Fruit fly (Drosophila melanogaster) whole organism, embryonic: Measurements from ENCODE around the gene rdo.
A peak's percentile ranks its signal among the peaks of the same experiment; 100 is the strongest.

Experiments
- Adf1 ChIP-seq: fragments of 200-800 bp; sonication (Bioruptor generic); IDR thresholded peaks from 2 replicates; pipeline ENCODE4 v1.3.6; 2022; ENCODE audit warnings: missing biosample characterization, missing genetic modification characterization
- Atf3 ChIP-seq: fragments of 200-800 bp; sonication (Bioruptor generic); optimal IDR thresholded peaks from 3 replicates; lab custom pipeline; 2016; ENCODE audit warnings: missing biosample characterization, missing genetic modification characterization
- Bgb ChIP-seq: fragments of 200-800 bp; sonication (Bioruptor generic); IDR thresholded peaks from 2 replicates; pipeline ENCODE4 v1.3.6; 2022; ENCODE audit warnings: missing biosample characterization, missing genetic modification characterization; ENCODE audit not compliant: partially characterized antibody
- CG10274 ChIP-seq: fragments of 200-800 bp; sonication (Bioruptor generic); optimal IDR thresholded peaks from 3 replicates; lab custom pipeline; 2017; ENCODE audit warnings: missing biosample characterization, mild to moderate bottlenecking, missing genetic modification characterization
- CG10431 ChIP-seq: fragments of 200-800 bp; sonication (Bioruptor generic); optimal IDR thresholded peaks from 3 replicates; lab custom pipeline; 2018; ENCODE audit warnings: missing biosample characterization, mild to moderate bottlenecking, missing genetic modification characterization
- CG10959 ChIP-seq: fragments of 200-800 bp; sonication (Bioruptor generic); IDR thresholded peaks from 2 replicates; pipeline ENCODE4 v1.3.6; 2022; ENCODE audit warnings: missing biosample characterization, missing genetic modification characterization
- CG10979 ChIP-seq: fragments of 200-800 bp; sonication (Bioruptor generic); optimal IDR thresholded peaks from 2 replicates; lab custom pipeline; 2018; ENCODE audit warnings: missing biosample characterization, mild to moderate bottlenecking, missing genetic modification characterization, moderate library complexity
- CG11247 ChIP-seq: fragments of 200-800 bp; sonication (Bioruptor generic); IDR thresholded peaks from 2 replicates; pipeline ENCODE4 v1.3.6; 2022; ENCODE audit warnings: missing biosample characterization, missing genetic modification characterization
- CG1233 ChIP-seq: fragments of 200-800 bp; sonication (Bioruptor generic); optimal IDR thresholded peaks from 4 replicates; lab custom pipeline; 2018; ENCODE audit warnings: missing biosample characterization, mild to moderate bottlenecking, missing genetic modification characterization
- CG12659 ChIP-seq: fragments of 200-800 bp; sonication (Bioruptor generic); optimal IDR thresholded peaks from 3 replicates; lab custom pipeline; 2017; ENCODE audit warnings: mild to moderate bottlenecking, missing biosample characterization, missing genetic modification reagents, missing genetic modification characterization
- CG14667 ChIP-seq: fragments of 200-800 bp; sonication (Bioruptor generic); IDR thresholded peaks from 2 replicates; pipeline ENCODE4 v1.3.6; 2022; ENCODE audit warnings: missing biosample characterization, missing genetic modification characterization
- CG15601 ChIP-seq: fragments of 200-800 bp; sonication (Bioruptor generic); optimal IDR thresholded peaks from 3 replicates; lab custom pipeline; 2019; ENCODE audit warnings: missing biosample characterization, mild to moderate bottlenecking, missing genetic modification characterization, moderate library complexity
- CG16779 ChIP-seq: fragments of 200-800 bp; sonication (Bioruptor generic); IDR thresholded peaks from 2 replicates; pipeline ENCODE4 v1.3.6; 2022; ENCODE audit warnings: missing biosample characterization, missing genetic modification characterization
- CG31365 ChIP-seq: fragments of 200-800 bp; sonication (Bioruptor generic); optimal IDR thresholded peaks from 2 replicates; lab custom pipeline; 2018; ENCODE audit warnings: missing biosample characterization, mild to moderate bottlenecking, missing genetic modification characterization
- CG3838 ChIP-seq: fragments of 200-800 bp; sonication (Bioruptor generic); optimal IDR thresholded peaks from 3 replicates; lab custom pipeline; 2016; ENCODE audit warnings: missing biosample characterization, missing genetic modification characterization
- CG3847 ChIP-seq: fragments of 200-800 bp; sonication (Bioruptor generic); IDR thresholded peaks from 2 replicates; pipeline ENCODE4 v1.3.6; 2022; ENCODE audit warnings: missing biosample characterization, missing genetic modification characterization
- CG5180 ChIP-seq: fragments of 200-800 bp; sonication (Bioruptor generic); optimal IDR thresholded peaks from 3 replicates; lab custom pipeline; 2017; ENCODE audit warnings: missing biosample characterization, missing genetic modification characterization, mild to moderate bottlenecking, moderate library complexity, missing genetic modification reagents
- CG5245 ChIP-seq: fragments of 200-800 bp; sonication (Bioruptor generic); optimal IDR thresholded peaks from 3 replicates; lab custom pipeline; 2016; ENCODE audit warnings: missing biosample characterization, missing genetic modification characterization
- CG8281 ChIP-seq: fragments of 200-800 bp; sonication (Bioruptor generic); optimal IDR thresholded peaks from 2 replicates; lab custom pipeline; 2018; ENCODE audit warnings: missing biosample characterization, mild to moderate bottlenecking, missing genetic modification characterization, moderate library complexity
- CG9609 ChIP-seq: fragments of 200-800 bp; sonication (Bioruptor generic); optimal IDR thresholded peaks from 3 replicates; lab custom pipeline; 2016; ENCODE audit warnings: missing biosample characterization, missing genetic modification characterization
- D19A ChIP-seq: fragments of 200-800 bp; optimal IDR thresholded peaks from 3 replicates; lab custom pipeline; 2019; ENCODE audit warnings: missing biosample characterization, mild to moderate bottlenecking, missing genetic modification characterization, moderate library complexity
- Dip2 ChIP-seq: fragments of 200-800 bp; sonication (Bioruptor generic); IDR thresholded peaks from 2 replicates; pipeline ENCODE4 v1.3.6; 2022; ENCODE audit warnings: missing biosample characterization, missing genetic modification characterization
- Eip74EF ChIP-seq, 2 experiments: fragments of 200-800 bp in 1 of 2; fragments of >200 bp in 1 of 2; sonication (Bioruptor generic) in 1 of 2; optimal IDR thresholded peaks; 2 replicates each; lab custom pipeline; 2017 to 2019; ENCODE audit warnings: missing biosample characterization in 2 of 2, missing genetic modification characterization in 2 of 2, mild to moderate bottlenecking in 1 of 2, moderate library complexity in 1 of 2
- Elba2 ChIP-seq: fragments of 200-800 bp; sonication (Bioruptor generic); optimal IDR thresholded peaks from 3 replicates; lab custom pipeline; 2016; ENCODE audit warnings: missing biosample characterization, missing genetic modification characterization
- HLH54F ChIP-seq: fragments of 200-800 bp; sonication (Bioruptor generic); optimal IDR thresholded peaks from 3 replicates; lab custom pipeline; 2016; ENCODE audit warnings: missing biosample characterization, missing genetic modification characterization
- HmgD ChIP-seq: fragments of 200-800 bp; sonication (Bioruptor generic); optimal IDR thresholded peaks from 3 replicates; lab custom pipeline; 2016; ENCODE audit warnings: missing biosample characterization, missing genetic modification characterization
- Hr3 ChIP-seq: fragments of 200-800 bp; sonication (Bioruptor generic); optimal IDR thresholded peaks from 3 replicates; lab custom pipeline; 2016; ENCODE audit warnings: missing biosample characterization, missing genetic modification characterization
- Jarid2 ChIP-seq: fragments of 200-800 bp; sonication (Bioruptor generic); optimal IDR thresholded peaks from 3 replicates; lab custom pipeline; 2017; ENCODE audit warnings: mild to moderate bottlenecking, missing biosample characterization, missing genetic modification reagents, missing genetic modification characterization
- Mes4 ChIP-seq: fragments of 200-800 bp; sonication (Bioruptor generic); optimal IDR thresholded peaks from 2 replicates; lab custom pipeline; 2016; ENCODE audit warnings: missing biosample characterization, missing genetic modification characterization
- Sry-δ ChIP-seq: fragments of 200-800 bp; sonication (Bioruptor generic); optimal IDR thresholded peaks from 2 replicates; lab custom pipeline; 2016; ENCODE audit warnings: missing biosample characterization, missing genetic modification characterization
- Vsx1 ChIP-seq: fragments of 200-800 bp; sonication (Bioruptor generic); optimal IDR thresholded peaks from 2 replicates; lab custom pipeline; 2017; ENCODE audit warnings: missing biosample characterization, mild to moderate bottlenecking, missing genetic modification characterization, missing genetic modification reagents
- aop ChIP-seq: fragments of 200-800 bp; sonication (Bioruptor generic); IDR thresholded peaks from 2 replicates; pipeline ENCODE4 v1.3.6; 2022; ENCODE audit warnings: missing biosample characterization, missing genetic modification characterization
- ase ChIP-seq: fragments of 200-800 bp; sonication (Bioruptor generic); IDR thresholded peaks from 3 replicates; pipeline ENCODE4 v1.3.6; 2022; ENCODE audit warnings: missing biosample characterization, missing genetic modification characterization
- bbx ChIP-seq: fragments of 200-800 bp; sonication (Bioruptor generic); IDR thresholded peaks from 2 replicates; pipeline ENCODE4 v1.3.6; 2022; ENCODE audit warnings: missing biosample characterization, missing genetic modification characterization; ENCODE audit not compliant: partially characterized antibody
- btn ChIP-seq: fragments of 200-800 bp; sonication (Bioruptor generic); optimal IDR thresholded peaks from 2 replicates; lab custom pipeline; 2016; ENCODE audit warnings: missing biosample characterization, missing genetic modification characterization
- croc ChIP-seq: fragments of 200-800 bp; sonication (Bioruptor generic); conservative IDR thresholded peaks from 3 replicates; pipeline ENCODE4 v1.3.6; 2022; ENCODE audit warnings: missing biosample characterization, missing genetic modification characterization
- ems ChIP-seq: fragments of 200-800 bp; sonication (Bioruptor generic); optimal IDR thresholded peaks from 3 replicates; lab custom pipeline; 2016; ENCODE audit warnings: missing biosample characterization, missing genetic modification characterization
- fru ChIP-seq: fragments of >200 bp; optimal IDR thresholded peaks from 2 replicates; lab custom pipeline; 2017
- lab ChIP-seq: fragments of 200-800 bp; sonication (Bioruptor generic); optimal IDR thresholded peaks from 3 replicates; lab custom pipeline; 2017; ENCODE audit warnings: missing biosample characterization, missing genetic modification characterization, mild to moderate bottlenecking, moderate library complexity, missing genetic modification reagents
- lov ChIP-seq, 2 experiments: fragments of 200-800 bp in 1 of 2; fragments of >200 bp in 1 of 2; sonication (Bioruptor generic) in 1 of 2; IDR thresholded peaks in 1 of 2; optimal IDR thresholded peaks in 1 of 2; 2 replicates in 1 of 2; 3 replicates in 1 of 2; pipeline versions ENCODE4 v1.3.6 to Lab custom; 2017 to 2022; ENCODE audit warnings: missing biosample characterization in 1 of 2, missing genetic modification characterization in 1 of 2
- mirr ChIP-seq: fragments of 200-800 bp; sonication (Bioruptor generic); optimal IDR thresholded peaks from 3 replicates; lab custom pipeline; 2018; ENCODE audit warnings: missing biosample characterization, mild to moderate bottlenecking, missing genetic modification characterization
- nom ChIP-seq: fragments of 200-800 bp; sonication (Bioruptor generic); optimal IDR thresholded peaks from 2 replicates; lab custom pipeline; 2017; ENCODE audit warnings: missing biosample characterization, missing genetic modification characterization, mild to moderate bottlenecking, moderate library complexity, missing genetic modification reagents
- ro ChIP-seq: fragments of 200-800 bp; sonication (Bioruptor generic); IDR thresholded peaks from 2 replicates; pipeline ENCODE4 v1.3.6; 2022; ENCODE audit warnings: missing biosample characterization, missing genetic modification characterization
- sens-2 ChIP-seq: fragments of 200-800 bp; sonication (Bioruptor generic); IDR thresholded peaks from 2 replicates; pipeline ENCODE4 v1.3.6; 2022; ENCODE audit warnings: missing biosample characterization, missing genetic modification characterization
- shn ChIP-seq: fragments of 200-800 bp; sonication (Bioruptor generic); optimal IDR thresholded peaks from 3 replicates; lab custom pipeline; 2016; ENCODE audit warnings: missing biosample characterization, missing genetic modification characterization
- sim ChIP-seq: fragments of 200-800 bp; sonication (Bioruptor generic); IDR thresholded peaks from 2 replicates; pipeline ENCODE4 v1.3.6; 2022; ENCODE audit warnings: missing biosample characterization, missing genetic modification characterization
- sna ChIP-seq: fragments of 200-800 bp; sonication (Bioruptor generic); IDR thresholded peaks from 2 replicates; pipeline ENCODE4 v1.3.6; 2022; ENCODE audit warnings: missing biosample characterization, missing genetic modification characterization; ENCODE audit not compliant: partially characterized antibody
- sqz ChIP-seq: fragments of 200-800 bp; sonication (Bioruptor generic); optimal IDR thresholded peaks from 3 replicates; lab custom pipeline; 2018; ENCODE audit warnings: missing biosample characterization, mild to moderate bottlenecking, missing genetic modification characterization
- tll ChIP-seq, 2 experiments: fragments of 200-800 bp in 1 of 2; fragments of >200 bp in 1 of 2; sonication (Bioruptor generic) in 1 of 2; optimal IDR thresholded peaks; 2 replicates each; lab custom pipeline; 2017 to 2019; ENCODE audit warnings: missing biosample characterization in 2 of 2, missing genetic modification characterization in 2 of 2, mild to moderate bottlenecking in 1 of 2, moderate library complexity in 1 of 2
- tna ChIP-seq: fragments of 200-800 bp; sonication (Bioruptor generic); IDR thresholded peaks from 2 replicates; pipeline ENCODE4 v1.3.6; 2022; ENCODE audit warnings: missing biosample characterization, missing genetic modification characterization; ENCODE audit not compliant: partially characterized antibody

The rdo gene

DNA sequence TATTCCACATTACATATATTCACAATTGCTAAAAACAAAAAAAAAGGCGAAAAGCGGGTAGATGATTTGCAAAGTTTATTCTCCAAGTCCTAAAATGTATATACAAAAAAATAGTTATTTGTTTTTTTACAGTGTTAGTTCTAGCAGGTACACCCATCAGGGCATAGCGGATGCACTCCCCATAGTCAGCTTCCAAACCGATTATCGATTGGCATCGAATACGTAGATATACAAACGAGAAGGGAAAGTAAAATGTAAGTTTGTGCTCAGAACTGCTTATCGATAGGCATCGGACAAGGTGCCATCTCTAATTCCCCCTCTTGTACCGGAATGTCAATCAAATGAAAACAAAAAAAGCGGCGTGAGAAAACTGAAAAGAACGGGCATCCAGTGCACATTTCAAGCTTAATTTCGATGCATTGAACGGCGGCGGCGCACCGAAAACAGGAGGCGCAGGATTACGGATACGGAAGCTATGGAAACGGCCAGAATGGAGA lies 49.1 kb upstream of the rdo start, which contains the start of gene CG5674 (continued):
- TF ChIP-seq Adf1 (GFP tag; lab: Robert Waterston, UW) = no peak; the same call in 1 of the 2 replicates
- TF ChIP-seq aop (GFP tag; lab: Robert Waterston, UW) = no peak
- no peak for TF ChIP-seq lov (optimal IDR thresholded peaks at IDR 0.05; lab: Kevin White, UChicago)
- TF ChIP-seq lov (GFP tag; IDR thresholded peaks at IDR 0.05; lab: Robert Waterston, UW) = no peak
- TF ChIP-seq sna = peak; percentile 83
- TF ChIP-seq Atf3 = peak; percentile 35
- TF ChIP-seq CG31365 (tag; lab: Kevin White, UChicago) = no peak
- TF ChIP-seq bbx (GFP tag; lab: Robert Waterston, UW) = peak; percentile 85
- no peak for TF ChIP-seq D19A (tag; lab: Kevin White, UChicago)
- peak; percentile 64 for TF ChIP-seq CG12659 (GFP tag; lab: Kevin White, UChicago)
- TF ChIP-seq btn (GFP tag; lab: Kevin White, UChicago) = peak; percentile 5
- peak; percentile 20 for TF ChIP-seq CG10979 (tag; lab: Kevin White, UChicago)
- TF ChIP-seq Jarid2 = no peak
- peak; percentile 10 for TF ChIP-seq ems (GFP tag; lab: Kevin White, UChicago)
- TF ChIP-seq CG1233 (GFP tag; lab: Kevin White, UChicago) = no peak
- no peak for TF ChIP-seq fru (lab: Kevin White, UChicago)
- TF ChIP-seq sqz (GFP tag; lab: Kevin White, UChicago) = no peak
- TF ChIP-seq CG10959 = no peak
- TF ChIP-seq Eip74EF (GFP tag; optimal IDR thresholded peaks at IDR 0.05; lab: Kevin White, UChicago) = no peak
- peak; percentile 66 for TF ChIP-seq HLH54F (GFP tag; lab: Kevin White, UChicago)
- no peak for TF ChIP-seq sim (GFP tag; lab: Robert Waterston, UW)
- TF ChIP-seq shn (GFP tag; lab: Kevin White, UChicago) = peak; percentile 13
- no peak for TF ChIP-seq lab (GFP tag; lab: Kevin White, UChicago)
- peak; percentile 98 for TF ChIP-seq Sry-δ (GFP tag; lab: Kevin White, UChicago)
- peak; percentile 83 for TF ChIP-seq tna (GFP tag; lab: Robert Waterston, UW)
- peak; percentile 96 for TF ChIP-seq HmgD (GFP tag; lab: Kevin White, UChicago)
- peak; percentile 64 for TF ChIP-seq CG3847
- no peak for TF ChIP-seq croc (GFP tag; lab: Robert Waterston, UW)
- no peak for TF ChIP-seq ro (GFP tag; lab: Robert Waterston, UW)
- peak; percentile 40 for TF ChIP-seq Mes4 (GFP tag; lab: Kevin White, UChicago)
- TF ChIP-seq sens-2 (GFP tag; lab: Robert Waterston, UW) = no peak
- TF ChIP-seq mirr (GFP tag; lab: Kevin White, UChicago) = no peak
- TF ChIP-seq ase = 0 out of 3 replicates have a peak, but pooled peaks have one; percentile 5
- no peak for TF ChIP-seq CG5245
- TF ChIP-seq Vsx1 = no peak
- TF ChIP-seq Bgb (GFP tag; lab: Robert Waterston, UW) = peak; percentile 93
- TF ChIP-seq CG10274 (GFP tag; lab: Kevin White, UChicago) = no peak
- TF ChIP-seq CG3838 (GFP tag; lab: Kevin White, UChicago) = no peak
- TF ChIP-seq CG11247 = peak; percentile 6; the same call in 1 of the 2 replicates
- no peak for TF ChIP-seq Elba2 (GFP tag; lab: Kevin White, UChicago)
- TF ChIP-seq tll (GFP tag; optimal IDR thresholded peaks at IDR 0.05; lab: Kevin White, UChicago) = no peak
- no peak for TF ChIP-seq CG10431 (GFP tag; lab: Kevin White, UChicago)
- TF ChIP-seq CG5180 (GFP tag; lab: Kevin White, UChicago) = no peak
- TF ChIP-seq Hr3 = peak; percentile 43
- TF ChIP-seq CG14667 (GFP tag; lab: Robert Waterston, UW) = 0 out of 2 replicates have a peak, but pooled peaks have one; percentile 34
- TF ChIP-seq CG15601 (tag; lab: Kevin White, UChicago) = no peak
- TF ChIP-seq CG9609 (GFP tag; lab: Kevin White, UChicago) = peak; percentile 67
- no peak for TF ChIP-seq CG16779 (GFP tag; lab: Robert Waterston, UW)
- TF ChIP-seq nom (GFP tag; lab: Kevin White, UChicago) = no peak
- TF ChIP-seq Dip2 (GFP tag; lab: Robert Waterston, UW) = no peak
- no peak for TF ChIP-seq CG8281 (tag; lab: Kevin White, UChicago)
